Worm (Caenorhabditis elegans) whole organism, mixed stage, embryonic: ENCODE results near the gene mtr-4.

Source experiments
- M03D4.4 ChIP-seq: sonication (generic microtip); optimal IDR thresholded peaks from 2 replicates; lab custom pipeline; 2017; ENCODE audit warnings: mild to moderate bottlenecking, missing genetic modification characterization, missing compliant biosample characterization
- bed-3 ChIP-seq: fragments of 200-800 bp; sonication (Bioruptor generic); optimal IDR thresholded peaks from 3 replicates; lab custom pipeline; 2018; ENCODE audit warnings: mild to moderate bottlenecking, missing genetic modification characterization, moderate library complexity, missing compliant biosample characterization
- blmp-1 ChIP-seq: fragments of 150-350 bp; optimal IDR thresholded peaks from 2 replicates; lab custom pipeline; 2014; ENCODE audit warnings: missing biosample characterization, missing genetic modification characterization
- ceh-39 ChIP-seq: fragments of 150-350 bp; optimal IDR thresholded peaks from 2 replicates; lab custom pipeline; 2014; ENCODE audit warnings: missing biosample characterization, missing genetic modification characterization
- ceh-43 ChIP-seq: fragments of 200-800 bp; sonication (Bioruptor generic); optimal IDR thresholded peaks from 2 replicates; lab custom pipeline; 2018; ENCODE audit warnings: mild to moderate bottlenecking, missing genetic modification characterization, moderate library complexity, missing compliant biosample characterization
- ceh-83 ChIP-seq: fragments of 200-800 bp; sonication (Bioruptor generic); optimal IDR thresholded peaks from 2 replicates; lab custom pipeline; 2018; ENCODE audit warnings: mild to moderate bottlenecking, missing genetic modification characterization, missing compliant biosample characterization
- ces-1 ChIP-seq: fragments of 150-350 bp; optimal IDR thresholded peaks from 2 replicates; lab custom pipeline; 2014; ENCODE audit warnings: missing biosample characterization, missing genetic modification reagents, missing genetic modification characterization
- cnd-1 ChIP-seq: fragments of 200-800 bp; sonication (Bioruptor generic); optimal IDR thresholded peaks from 2 replicates; lab custom pipeline; 2018; ENCODE audit warnings: mild to moderate bottlenecking, missing genetic modification characterization, missing compliant biosample characterization
- drap-1 ChIP-seq: fragments of 200-800 bp; sonication (Bioruptor generic); optimal IDR thresholded peaks from 3 replicates; lab custom pipeline; 2018; ENCODE audit warnings: mild to moderate bottlenecking, missing genetic modification characterization, missing compliant biosample characterization
- elt-1 ChIP-seq: sonication (generic microtip); optimal IDR thresholded peaks from 2 replicates; lab custom pipeline; 2017; ENCODE audit warnings: missing genetic modification characterization, mild to moderate bottlenecking, missing compliant biosample characterization, antibody characterized with exemption, moderate library complexity, borderline replicate concordance; ENCODE audit not compliant: insufficient read depth
- flh-1 ChIP-seq: fragments of 200-800 bp; sonication (Bioruptor generic); optimal IDR thresholded peaks from 2 replicates; lab custom pipeline; 2018; ENCODE audit warnings: mild to moderate bottlenecking, missing genetic modification characterization, moderate library complexity, missing compliant biosample characterization
- ham-2 ChIP-seq: fragments of 200-800 bp; sonication (Bioruptor generic); optimal IDR thresholded peaks from 2 replicates; lab custom pipeline; 2018; ENCODE audit warnings: mild to moderate bottlenecking, missing genetic modification characterization, missing compliant biosample characterization
- lin-13 ChIP-seq: fragments of 150-350 bp; optimal IDR thresholded peaks from 2 replicates; lab custom pipeline; 2014; ENCODE audit warnings: missing biosample characterization, missing genetic modification characterization
- lsy-2 ChIP-seq: fragments of 150-350 bp; optimal IDR thresholded peaks from 2 replicates; lab custom pipeline; 2014; ENCODE audit warnings: missing biosample characterization, missing genetic modification characterization
- mep-1 ChIP-seq: fragments of 150-350 bp; optimal IDR thresholded peaks from 2 replicates; lab custom pipeline; 2017; ENCODE audit warnings: missing biosample characterization, missing genetic modification reagents, missing genetic modification characterization, inconsistent platforms
- mls-2 ChIP-seq: sonication (generic microtip); optimal IDR thresholded peaks from 2 replicates; lab custom pipeline; 2016; ENCODE audit warnings: mild to moderate bottlenecking, missing genetic modification characterization, moderate library complexity, missing compliant biosample characterization
- nhr-12 ChIP-seq: fragments of 150-350 bp; optimal IDR thresholded peaks from 2 replicates; lab custom pipeline; 2014; ENCODE audit warnings: missing biosample characterization, missing genetic modification characterization
- nhr-2 ChIP-seq: fragments of 150-350 bp; optimal IDR thresholded peaks from 2 replicates; lab custom pipeline; 2014; ENCODE audit warnings: missing biosample characterization, missing genetic modification characterization
- nhr-237 ChIP-seq: fragments of 150-350 bp; optimal IDR thresholded peaks from 2 replicates; lab custom pipeline; 2014; ENCODE audit warnings: missing biosample characterization, missing genetic modification characterization
- nhr-28 ChIP-seq: fragments of 150-350 bp; optimal IDR thresholded peaks from 2 replicates; lab custom pipeline; 2014; ENCODE audit warnings: missing biosample characterization, missing genetic modification characterization
- nhr-76 ChIP-seq: sonication (generic microtip); optimal IDR thresholded peaks from 2 replicates; lab custom pipeline; 2017; ENCODE audit warnings: missing biosample characterization, missing genetic modification characterization
- pha-4 ChIP-seq: fragments of 150-350 bp; optimal IDR thresholded peaks from 2 replicates; lab custom pipeline; 2018; ENCODE audit warnings: missing biosample characterization, missing genetic modification reagents, missing genetic modification characterization
- sem-2 ChIP-seq: fragments of 200-800 bp; sonication (Bioruptor generic); optimal IDR thresholded peaks from 2 replicates; lab custom pipeline; 2018; ENCODE audit warnings: mild to moderate bottlenecking, missing genetic modification characterization, missing compliant biosample characterization
- snpc-4 ChIP-seq: fragments of 150-350 bp; optimal IDR thresholded peaks from 2 replicates; lab custom pipeline; 2014; ENCODE audit warnings: missing biosample characterization, missing genetic modification characterization
- tbx-8 ChIP-seq: fragments of 200-800 bp; sonication (Bioruptor generic); optimal IDR thresholded peaks from 2 replicates; lab custom pipeline; 2018; ENCODE audit warnings: mild to moderate bottlenecking, missing genetic modification characterization, moderate library complexity, missing compliant biosample characterization
- unc-120 ChIP-seq: sonication (generic microtip); optimal IDR thresholded peaks from 2 replicates; lab custom pipeline; 2017; ENCODE audit warnings: missing genetic modification characterization, missing compliant biosample characterization; ENCODE audit not compliant: poor library complexity, severe bottlenecking
- unc-39 ChIP-seq: fragments of 150-350 bp; optimal IDR thresholded peaks from 2 replicates; lab custom pipeline; 2014; ENCODE audit warnings: missing biosample characterization, missing genetic modification characterization
- unc-62 ChIP-seq: fragments of 150-350 bp; optimal IDR thresholded peaks from 2 replicates; lab custom pipeline; 2014; ENCODE audit warnings: missing biosample characterization, missing genetic modification reagents, missing genetic modification characterization
- zip-8 ChIP-seq: fragments of 150-350 bp; optimal IDR thresholded peaks from 2 replicates; lab custom pipeline; 2014; ENCODE audit warnings: missing biosample characterization, missing genetic modification characterization
- ztf-11 ChIP-seq: fragments of 150-350 bp; optimal IDR thresholded peaks from 2 replicates; lab custom pipeline; 2014; ENCODE audit warnings: missing biosample characterization, missing genetic modification characterization

Gene mtr-4

DNA sequence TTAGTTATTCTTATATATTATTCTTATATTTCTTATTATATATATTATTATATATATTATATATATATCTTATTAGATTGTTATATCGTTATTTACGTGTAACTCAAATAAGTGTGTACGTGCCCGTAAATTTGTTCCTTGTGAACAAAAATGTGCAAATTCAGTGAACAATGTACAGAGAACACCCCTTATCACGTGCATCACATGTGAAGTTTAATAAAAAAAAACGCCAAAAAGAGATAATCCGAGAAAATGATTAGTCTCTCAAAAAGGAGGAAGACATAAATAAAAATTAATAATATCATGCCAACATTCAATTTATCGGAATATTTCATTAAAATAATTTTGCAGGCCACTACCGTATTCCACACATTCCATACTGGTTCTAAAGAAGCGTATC lies 25.8 kb upstream of the mtr-4 start:
- TF ChIP-seq cnd-1 (tag; lab: Kevin White, UChicago) (no peak), elt-1 (no peak), tbx-8 (GFP tag; lab: Kevin White, UChicago) (no peak), lin-13 (no peak), ceh-43 (GFP tag; lab: Kevin White, UChicago) (no peak), flh-1 (GFP tag; lab: Kevin White, UChicago) (no peak), drap-1 (GFP tag; lab: Kevin White, UChicago) (no peak), nhr-76 (no peak), nhr-28 (no peak), nhr-12 (no peak), ceh-39 (tag; lab: Kevin White, UChicago) (no peak), ceh-83 (no peak), mep-1 (tag; lab: Kevin White, UChicago) (no peak), ztf-11 (no peak), unc-39 (no peak), nhr-2 (tag; lab: Kevin White, UChicago) (no peak)
- TF ChIP-seq, all 35 proteins: peak for 0

DNA sequence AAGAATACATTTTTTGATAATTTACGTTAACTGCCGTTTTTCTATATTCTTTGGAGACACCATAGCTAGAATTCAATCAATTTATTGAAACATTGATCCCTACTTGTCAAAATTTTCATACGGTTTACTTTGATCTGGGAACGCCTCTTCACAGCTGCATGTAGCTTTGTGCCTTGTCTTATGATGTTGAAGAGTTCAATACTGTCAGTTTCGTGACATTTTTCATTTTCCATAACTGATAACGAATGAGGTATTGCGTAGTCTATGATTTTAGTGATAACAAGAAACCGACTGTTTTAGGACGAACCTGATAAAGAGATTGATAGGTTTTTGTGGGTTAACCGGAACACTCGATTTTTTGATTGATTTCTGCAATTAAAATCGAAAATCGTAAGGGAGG lies 24.1 kb upstream of the mtr-4 start:
- TF ChIP-seq ztf-11 (no peak), zip-8 (no peak), M03D4.4 (tag; lab: Kevin White, UChicago) (no peak), elt-1 (no peak), bed-3 (no peak), nhr-12 (no peak), nhr-2 (tag; lab: Kevin White, UChicago) (no peak), unc-39 (no peak), nhr-76 (no peak), nhr-237 (tag; lab: Kevin White, UChicago) (no peak), drap-1 (GFP tag; lab: Kevin White, UChicago) (no peak), ceh-39 (tag; lab: Kevin White, UChicago) (no peak), sem-2 (GFP tag; lab: Kevin White, UChicago) (no peak), nhr-28 (no peak), lin-13 (no peak), unc-120 (tag; lab: Kevin White, UChicago) (no peak), mls-2 (no peak), lsy-2 (tag; lab: Kevin White, UChicago) (no peak)

DNA sequence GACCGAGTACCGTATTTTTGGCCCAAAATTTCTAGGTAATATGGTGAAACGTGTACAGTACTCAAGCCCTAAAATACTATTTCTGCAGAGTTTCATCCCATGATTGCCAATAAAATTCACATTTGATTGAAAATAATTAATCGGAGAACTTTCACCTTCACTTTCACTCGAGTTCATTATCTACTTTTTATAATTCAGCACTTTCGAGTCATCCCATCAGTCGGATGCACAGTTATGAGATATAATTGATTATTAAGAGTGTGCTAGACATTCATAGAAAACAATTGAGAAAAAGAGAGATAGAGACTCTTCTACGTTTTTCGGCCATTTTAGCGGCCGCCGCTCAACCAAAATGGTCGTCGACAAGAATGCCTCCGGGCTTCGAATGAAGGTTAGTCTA lies 22.8 kb upstream of the mtr-4 start, which contains the start of gene fat-3:
Gene fat-3, plus strand, starts transcription at position 313 of the 400 bp plus-strand sequence.
- no peak for TF ChIP-seq elt-1
- TF ChIP-seq nhr-12: no peak
- no peak for TF ChIP-seq unc-62 (GFP tag; lab: Kevin White, UChicago)
- TF ChIP-seq drap-1 (GFP tag; lab: Kevin White, UChicago): no peak

DNA sequence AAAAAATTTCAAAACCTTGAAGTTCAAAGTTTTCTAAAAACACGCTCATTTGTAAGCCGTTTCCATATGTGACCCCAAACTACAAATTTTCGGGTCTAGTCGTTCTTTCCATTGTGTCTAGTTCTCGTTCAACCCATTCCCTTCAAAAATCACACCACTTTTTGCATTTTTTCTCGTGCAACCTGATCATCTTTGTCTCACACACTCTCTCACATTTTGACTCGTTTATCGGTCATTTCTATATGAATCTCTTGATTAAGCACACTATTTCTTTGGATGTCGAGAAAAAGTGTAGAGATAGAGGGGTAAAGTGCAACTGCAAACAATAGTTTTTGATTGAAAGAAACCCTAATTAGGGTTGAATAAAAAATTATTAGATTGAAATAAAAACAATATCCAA lies 21.9 kb upstream of the mtr-4 start:
- peak; percentile 53 for TF ChIP-seq ceh-39 (tag; lab: Kevin White, UChicago)
- peak; percentile 52 for TF ChIP-seq unc-120 (tag; lab: Kevin White, UChicago)
- TF ChIP-seq M03D4.4 (tag; lab: Kevin White, UChicago): no peak
- TF ChIP-seq lin-13: no peak
- no peak for TF ChIP-seq unc-39
- no peak for TF ChIP-seq ham-2 (GFP tag; lab: Kevin White, UChicago)
- TF ChIP-seq ces-1 (GFP tag; lab: Kevin White, UChicago): peak; percentile 66
- TF ChIP-seq sem-2 (GFP tag; lab: Kevin White, UChicago): no peak
- no peak for TF ChIP-seq ceh-43 (GFP tag; lab: Kevin White, UChicago)
- TF ChIP-seq mep-1 (tag; lab: Kevin White, UChicago): no peak
- TF ChIP-seq, all 35 proteins: peak for 3

DNA sequence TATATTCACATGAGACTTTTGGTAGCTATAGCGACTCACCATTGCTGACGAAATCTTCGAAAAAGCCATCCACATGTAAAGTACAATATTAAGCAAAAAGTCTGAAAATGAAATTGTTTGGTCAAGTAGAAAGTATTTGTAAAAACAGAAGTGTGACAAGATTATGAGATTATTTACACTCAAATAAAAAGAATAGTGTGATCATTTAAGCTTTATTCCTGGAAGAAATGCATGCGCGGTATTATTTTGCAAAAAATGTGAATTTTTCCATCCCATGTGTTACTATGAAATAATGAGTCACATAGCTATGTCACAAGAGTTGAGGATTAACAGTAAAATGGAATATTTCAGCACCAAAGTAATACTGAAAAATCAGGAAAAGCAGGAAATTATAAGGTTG lies 14.9 kb upstream of the mtr-4 start, which contains the start of gene dct-15:
Gene dct-15, minus strand, starts transcription at position 101 of the 400 bp plus-strand sequence.
- no peak for TF ChIP-seq ceh-43 (GFP tag; lab: Kevin White, UChicago)
- TF ChIP-seq unc-39: no peak
- no peak for TF ChIP-seq lsy-2 (tag; lab: Kevin White, UChicago)
- no peak for TF ChIP-seq lin-13
- TF ChIP-seq blmp-1: no peak
- TF ChIP-seq elt-1: no peak
- TF ChIP-seq M03D4.4 (tag; lab: Kevin White, UChicago): no peak
- no peak for TF ChIP-seq zip-8
- TF ChIP-seq pha-4 (tag; lab: Kevin White, UChicago): no peak
- TF ChIP-seq ztf-11: no peak
- TF ChIP-seq snpc-4 (tag; lab: Kevin White, UChicago): no peak
- TF ChIP-seq sem-2 (GFP tag; lab: Kevin White, UChicago): no peak
